Worm (Caenorhabditis elegans): ENCODE measurements around the gene sru-20.

DNA sequence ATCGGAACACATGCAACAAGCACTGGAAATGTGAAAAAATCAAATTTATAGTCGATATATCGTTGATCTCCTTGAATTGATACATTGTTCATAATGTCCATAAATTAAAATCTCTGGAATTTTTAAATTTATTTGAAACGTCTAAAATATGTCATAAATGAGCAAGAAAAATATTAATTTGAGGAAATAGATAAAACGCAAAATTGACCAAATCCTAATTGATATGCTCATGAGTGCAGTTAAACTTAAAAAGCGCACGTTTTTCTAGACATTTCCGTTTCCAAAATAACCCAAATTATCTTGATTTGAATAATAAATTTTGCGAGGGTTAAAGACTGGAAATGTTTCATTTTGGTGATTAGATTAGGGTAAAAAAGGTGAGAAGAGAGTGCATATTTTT lies 27.2 kb downstream of the sru-20 start, which contains the start of gene sru-13:
- TF ChIP-seq pha-4 (tag; optimal IDR thresholded peaks at IDR 0.05) (no peak), daf-12 (tag; optimal IDR thresholded peaks at IDR 0.05) (no peak), pqm-1 (tag; optimal IDR thresholded peaks at IDR 0.05) (no peak), ztf-11 (tag; optimal IDR thresholded peaks at IDR 0.05) (no peak), lin-39 (tag; optimal IDR thresholded peaks at IDR 0.05) (no peak), aly-2 (tag; optimal IDR thresholded peaks at IDR 0.05) (no peak), skn-1 (tag; optimal IDR thresholded peaks at IDR 0.05) (no peak), nhr-77 (tag; optimal IDR thresholded peaks at IDR 0.05) (no peak)

All from whole organism, L3 larva.